Comparison of ENCODE assay signal across 2 fruit fly cellular contexts in genomic region chr3R:24054227-24054626, dm6.
TF ChIP-seq lines count a peak whose summit lies in the region.

Gene CG6000, plus strand, starts transcription at chr3R:24054391.

- TF ChIP-seq CTCF in whole organism, embryonic (GFP tag; optimal IDR thresholded peaks at IDR 0.05; lab: Kevin White, UChicago) = no peak

TF ChIP-seq in whole organism, embryonic, 481 proteins besides CTCF, POLR2A, EP300 and RAD21:
- TF ChIP-seq CG3838 (GFP tag; optimal IDR thresholded peaks at IDR 0.05; lab: Kevin White, UChicago) (no peak), Pdp1 (GFP tag; optimal IDR thresholded peaks at IDR 0.05; lab: Kevin White, UChicago) (peak in 1 of 2 experiments; percentile 97), MBD-R2 (GFP tag; IDR thresholded peaks at IDR 0.05; lab: Robert Waterston, UW) (peak; percentile 55), CG15514 (GFP tag; optimal IDR thresholded peaks at IDR 0.05; lab: Kevin White, UChicago) (peak; percentile 44), Side (GFP tag; optimal IDR thresholded peaks at IDR 0.05; lab: Kevin White, UChicago) (no peak), hb (GFP tag; IDR thresholded peaks at IDR 0.05; lab: Robert Waterston, UW; ENCODE audit: partially characterized antibody) (no peak), Dll (GFP tag; IDR thresholded peaks at IDR 0.05; lab: Robert Waterston, UW; ENCODE audit: partially characterized antibody) (0 out of 4 replicates have a peak, but pooled peaks have one; percentile 33), Dref (GFP tag; IDR thresholded peaks at IDR 0.05; lab: Robert Waterston, UW) (peak; percentile 38; the same call in 1 of the 2 replicates), Fer3 (tag; optimal IDR thresholded peaks at IDR 0.05; lab: Kevin White, UChicago) (no peak), pzg (GFP tag; optimal IDR thresholded peaks at IDR 0.05; lab: Kevin White, UChicago) (peak; percentile 33), lab (GFP tag; optimal IDR thresholded peaks at IDR 0.05; lab: Kevin White, UChicago) (no peak), CG18619 (GFP tag; optimal IDR thresholded peaks at IDR 0.05; lab: Kevin White, UChicago) (no peak), CG13296 (GFP tag; optimal IDR thresholded peaks at IDR 0.05; lab: Kevin White, UChicago) (no peak), gem (tag; optimal IDR thresholded peaks at IDR 0.05; lab: Kevin White, UChicago) (no peak), sens (GFP tag; lab: Kevin White, UChicago) (peak; percentile 73), CG4328 (GFP tag; optimal IDR thresholded peaks at IDR 0.05; lab: Kevin White, UChicago) (no peak), Dek (tag; optimal IDR thresholded peaks at IDR 0.05; lab: Kevin White, UChicago) (no peak), Scr (GFP tag; IDR thresholded peaks at IDR 0.05; lab: Robert Waterston, UW; ENCODE audit: partially characterized antibody) (peak; percentile 29; the same call in 1 of the 2 replicates), cad (GFP tag; optimal IDR thresholded peaks at IDR 0.05; lab: Kevin White, UChicago) (no peak), lbe (GFP tag; optimal IDR thresholded peaks at IDR 0.05; lab: Kevin White, UChicago) (peak; percentile 10), hbn (GFP tag; IDR thresholded peaks at IDR 0.05; lab: Robert Waterston, UW; ENCODE audit: partially characterized antibody) (0 out of 2 replicates have a peak, but pooled peaks have one; percentile 31), MESR4 (GFP tag; optimal IDR thresholded peaks at IDR 0.05; lab: Kevin White, UChicago) (peak; percentile 20), BEAF-32 (GFP tag; optimal IDR thresholded peaks at IDR 0.05; lab: Kevin White, UChicago) (peak; percentile 9), CG13287 (GFP tag; IDR thresholded peaks at IDR 0.05; lab: Robert Waterston, UW; ENCODE audit: partially characterized antibody) (peak; percentile 49; the same call in 1 of the 2 replicates), E2f2 (GFP tag; IDR thresholded peaks at IDR 0.05; lab: Robert Waterston, UW) (peak; percentile 90), CG11560 (tag; IDR thresholded peaks at IDR 0.05; lab: Robert Waterston, UW) (peak; percentile 39; the same call in 1 of the 3 replicates), CG2116 (GFP tag; optimal IDR thresholded peaks at IDR 0.05; lab: Kevin White, UChicago) (peak; percentile 5), CG34422 (GFP tag; IDR thresholded peaks at IDR 0.05; lab: Robert Waterston, UW) (peak; percentile 6; the same call in 1 of the 3 replicates), CG3995 (GFP tag; optimal IDR thresholded peaks at IDR 0.05; lab: Kevin White, UChicago) (peak; percentile 60), sqz (GFP tag; optimal IDR thresholded peaks at IDR 0.05; lab: Kevin White, UChicago) (no peak), crp (GFP tag; optimal IDR thresholded peaks at IDR 0.05; lab: Kevin White, UChicago) (peak in 1 of 2 experiments; percentile 87), trem (tag; optimal IDR thresholded peaks at IDR 0.05; lab: Kevin White, UChicago) (peak; percentile 31), CG8924 (tag; optimal IDR thresholded peaks at IDR 0.05; lab: Kevin White, UChicago) (peak; percentile 5), CG16813 (GFP tag; IDR thresholded peaks at IDR 0.05; lab: Robert Waterston, UW; ENCODE audit: partially characterized antibody) (no peak), Bdp1 (GFP tag; optimal IDR thresholded peaks at IDR 0.05; lab: Kevin White, UChicago) (no peak), CG9437 (GFP tag; optimal IDR thresholded peaks at IDR 0.05; lab: Kevin White, UChicago) (peak; percentile 22), Dp (GFP tag; optimal IDR thresholded peaks at IDR 0.05; lab: Kevin White, UChicago) (peak; percentile 88)

TF ChIP-seq in whole organism, wandering third instar larva, 38 proteins besides CTCF, POLR2A, EP300 and RAD21:
- no peak for TF ChIP-seq Sp1 (GFP tag; optimal IDR thresholded peaks at IDR 0.05; lab: Kevin White, UChicago)
- no peak for TF ChIP-seq dsf (GFP tag; optimal IDR thresholded peaks at IDR 0.05; lab: Kevin White, UChicago; ENCODE audit: borderline replicate concordance)
- peak; percentile 34 for TF ChIP-seq Myc (optimal IDR thresholded peaks at IDR 0.05; lab: Kevin White, UChicago)
